Worm (Caenorhabditis elegans) whole organism, L2 larva: ENCODE data around the gene mksr-1.

ENCODE experiments used
- R02D3.7 ChIP-seq: fragments of 150-350 bp; optimal IDR thresholded peaks from 2 replicates; lab custom pipeline; 2014; ENCODE audit warnings: missing biosample characterization, missing genetic modification characterization
- alr-1 ChIP-seq: fragments of 150-350 bp; optimal IDR thresholded peaks from 2 replicates; lab custom pipeline; 2014; ENCODE audit warnings: missing biosample characterization, missing genetic modification characterization
- elt-1 ChIP-seq: fragments of 150-350 bp; optimal IDR thresholded peaks from 2 replicates; lab custom pipeline; 2014; ENCODE audit warnings: missing biosample characterization, missing genetic modification characterization
- elt-3 ChIP-seq: sonication (generic microtip); optimal IDR thresholded peaks from 2 replicates; lab custom pipeline; 2017; ENCODE audit warnings: missing biosample characterization, missing genetic modification characterization
- fos-1 ChIP-seq: fragments of 150-350 bp; optimal IDR thresholded peaks from 2 replicates; lab custom pipeline; 2014; ENCODE audit warnings: missing biosample characterization, missing genetic modification characterization
- lin-13 ChIP-seq: fragments of 150-350 bp; optimal IDR thresholded peaks from 2 replicates; lab custom pipeline; 2014; ENCODE audit warnings: missing biosample characterization, missing genetic modification reagents, missing genetic modification characterization
- nhr-11 ChIP-seq: fragments of 150-350 bp; optimal IDR thresholded peaks from 2 replicates; lab custom pipeline; 2014; ENCODE audit warnings: missing biosample characterization, missing genetic modification characterization
- nhr-12 ChIP-seq: fragments of 150-350 bp; optimal IDR thresholded peaks from 2 replicates; lab custom pipeline; 2014; ENCODE audit warnings: missing biosample characterization, missing genetic modification characterization
- nhr-77 ChIP-seq: fragments of 150-350 bp; optimal IDR thresholded peaks from 2 replicates; lab custom pipeline; 2014; ENCODE audit warnings: missing biosample characterization, missing genetic modification characterization
- snpc-4 ChIP-seq: fragments of 150-350 bp; optimal IDR thresholded peaks from 2 replicates; lab custom pipeline; 2014; ENCODE audit warnings: missing biosample characterization, missing genetic modification characterization
- unc-39 ChIP-seq: fragments of 150-350 bp; optimal IDR thresholded peaks from 2 replicates; lab custom pipeline; 2014; ENCODE audit warnings: missing biosample characterization, missing genetic modification characterization

- TF ChIP-seq nhr-77 (no peak), elt-3 (tag; lab: Kevin White, UChicago) (no peak), snpc-4 (tag; lab: Kevin White, UChicago) (no peak), nhr-12 (tag; lab: Kevin White, UChicago) (no peak), elt-1 (tag; lab: Kevin White, UChicago) (no peak), alr-1 (tag; lab: Kevin White, UChicago) (no peak), unc-39 (tag; lab: Kevin White, UChicago) (no peak), nhr-11 (tag; lab: Kevin White, UChicago) (no peak), fos-1 (tag; lab: Kevin White, UChicago) (no peak), lin-13 (GFP tag; lab: Kevin White, UChicago) (no peak), R02D3.7 (tag; lab: Kevin White, UChicago) (no peak)
Measured at ce11 chrX:1089133-1089532, 20.2 kb upstream of the mksr-1 start.
